Fruit fly (Drosophila melanogaster) whole organism, wandering third instar larva: ENCODE data around the gene CG5608.

ENCODE experiments used
- Abd-B ChIP-seq: fragments of >200 bp; optimal IDR thresholded peaks from 2 replicates; lab custom pipeline; 2017; ENCODE audit warnings: missing biosample characterization, missing genetic modification characterization
- Dfd ChIP-seq: fragments of >200 bp; optimal IDR thresholded peaks from 2 replicates; lab custom pipeline; 2017; ENCODE audit warnings: missing biosample characterization, missing genetic modification characterization
- Myc ChIP-seq: fragments of >200 bp; optimal IDR thresholded peaks from 2 replicates; lab custom pipeline; 2017
- OdsH ChIP-seq: fragments of 200-800 bp; sonication (Bioruptor generic); optimal IDR thresholded peaks from 2 replicates; lab custom pipeline; 2016; ENCODE audit warnings: missing biosample characterization, mild to moderate bottlenecking, missing genetic modification characterization
- br ChIP-seq: fragments of 200-800 bp; sonication (Bioruptor generic); optimal IDR thresholded peaks from 2 replicates; lab custom pipeline; 2016; ENCODE audit warnings: missing biosample characterization, missing genetic modification characterization
- pan ChIP-seq: fragments of >200 bp; optimal IDR thresholded peaks from 2 replicates; lab custom pipeline; 2017
- usp ChIP-seq: fragments of >200 bp; optimal IDR thresholded peaks from 2 replicates; lab custom pipeline; 2017; ENCODE audit warnings: missing biosample characterization, missing genetic modification characterization

- TF ChIP-seq Abd-B (no peak), usp (GFP tag; lab: Kevin White, UChicago) (no peak), OdsH (GFP tag; lab: Kevin White, UChicago) (no peak), Dfd (GFP tag; lab: Kevin White, UChicago) (no peak), Myc (lab: Kevin White, UChicago) (no peak), pan (no peak), br (GFP tag; lab: Kevin White, UChicago) (no peak)
Observed at dm6 chr3R:12441008-12441606, 24.0 kb downstream of the CG5608 start.
